Worm (Caenorhabditis elegans) whole organism, young adult: ENCODE measurements around the gene Y54G2A.10.

ENCODE experiments used
- B0035.1 ChIP-seq: sonication (generic microtip); optimal IDR thresholded peaks from 2 replicates; lab custom pipeline; 2016; ENCODE audit warnings: missing genetic modification characterization, mild to moderate bottlenecking, missing compliant biosample characterization, missing genotype, missing genetic modification reagents
- F22D6.2 ChIP-seq: sonication (generic microtip); optimal IDR thresholded peaks from 2 replicates; lab custom pipeline; 2016; ENCODE audit warnings: mild to moderate bottlenecking, missing genetic modification characterization, missing compliant biosample characterization
- F37B4.10 ChIP-seq: fragments of 200-800 bp; sonication (Bioruptor generic); IDR thresholded peaks from 2 replicates; pipeline ENCODE4 v1.3.6; 2022; ENCODE audit warnings: missing genetic modification characterization, missing compliant biosample characterization
- F52B5.7 ChIP-seq: sonication (generic microtip); optimal IDR thresholded peaks from 2 replicates; lab custom pipeline; 2016; ENCODE audit warnings: mild to moderate bottlenecking, missing genetic modification characterization, missing compliant biosample characterization
- F55B11.4 ChIP-seq: sonication (generic microtip); optimal IDR thresholded peaks from 2 replicates; lab custom pipeline; 2016; ENCODE audit warnings: missing compliant biosample characterization, missing genetic modification characterization, borderline replicate concordance; ENCODE audit not compliant: insufficient read depth
- F57C9.4 ChIP-seq: sonication (generic microtip); optimal IDR thresholded peaks from 2 replicates; lab custom pipeline; 2017; ENCODE audit warnings: mild to moderate bottlenecking, missing genetic modification characterization, missing compliant biosample characterization
- K11D2.4 ChIP-seq: fragments of 200-800 bp; sonication (Bioruptor generic); IDR thresholded peaks from 2 replicates; pipeline ENCODE4 v1.3.6; 2022; ENCODE audit warnings: missing genetic modification reagents, missing genetic modification characterization, missing compliant biosample characterization
- Y56A3A.18 ChIP-seq: fragments of 200-800 bp; sonication (Bioruptor generic); IDR thresholded peaks from 2 replicates; pipeline ENCODE4 v1.3.6; 2022; ENCODE audit warnings: missing genetic modification reagents, missing genetic modification characterization, missing compliant biosample characterization
- Y95B8A.8 ChIP-seq: fragments of 200-800 bp; sonication (Bioruptor generic); IDR thresholded peaks from 2 replicates; pipeline ENCODE4 v1.3.6; 2022; ENCODE audit warnings: missing genetic modification reagents, missing genetic modification characterization, missing compliant biosample characterization
- ZK185.1 ChIP-seq: sonication (generic microtip); optimal IDR thresholded peaks from 2 replicates; lab custom pipeline; 2016; ENCODE audit warnings: mild to moderate bottlenecking, missing genetic modification characterization, missing compliant biosample characterization; ENCODE audit not compliant: poor library complexity, severe bottlenecking
- akir-1 ChIP-seq: fragments of 200-800 bp; sonication (Bioruptor generic); optimal IDR thresholded peaks from 2 replicates; lab custom pipeline; 2018; ENCODE audit warnings: mild to moderate bottlenecking, missing genetic modification characterization, moderate library complexity, missing compliant biosample characterization
- ama-1 ChIP-seq, 3 experiments: fragments of 150-350 bp in 1 of 3; sonication (generic microtip) in 2 of 3; optimal IDR thresholded peaks; 2 replicates each; lab custom pipeline; 2014 to 2018; ENCODE audit warnings: missing biosample characterization in 2 of 3, missing genetic modification characterization in 2 of 3, missing genetic modification reagents in 2 of 3
- aptf-3 ChIP-seq: fragments of 200-800 bp; sonication (Bioruptor generic); IDR thresholded peaks from 2 replicates; pipeline ENCODE4 v1.3.6; 2022; ENCODE audit warnings: missing genetic modification characterization, missing compliant biosample characterization
- attf-5 ChIP-seq: fragments of 200-800 bp; sonication (Bioruptor generic); optimal IDR thresholded peaks from 2 replicates; lab custom pipeline; 2018; ENCODE audit warnings: mild to moderate bottlenecking, missing genetic modification characterization, missing compliant biosample characterization
- ceh-40 ChIP-seq: fragments of 200-800 bp; sonication (Bioruptor generic); IDR thresholded peaks from 2 replicates; pipeline ENCODE4 v1.3.6; 2022; ENCODE audit warnings: missing genetic modification characterization, missing compliant biosample characterization
- dpff-1 ChIP-seq: sonication (generic microtip); optimal IDR thresholded peaks from 2 replicates; lab custom pipeline; 2017; ENCODE audit warnings: mild to moderate bottlenecking, missing genetic modification characterization, missing compliant biosample characterization
- dpl-1 ChIP-seq: fragments of 150-350 bp; optimal IDR thresholded peaks from 2 replicates; lab custom pipeline; 2014; ENCODE audit warnings: missing biosample characterization, missing genetic modification reagents, missing genetic modification characterization
- efl-1 ChIP-seq: fragments of 150-350 bp; optimal IDR thresholded peaks from 2 replicates; lab custom pipeline; 2014; ENCODE audit warnings: missing biosample characterization, missing genetic modification reagents, missing genetic modification characterization
- ekl-4 ChIP-seq: fragments of 200-800 bp; sonication (Bioruptor generic); IDR thresholded peaks from 2 replicates; pipeline ENCODE4 v1.3.6; 2022; ENCODE audit warnings: missing genetic modification reagents, missing genetic modification characterization, missing compliant biosample characterization
- ets-4 ChIP-seq: fragments of 200-800 bp; sonication (Bioruptor generic); optimal IDR thresholded peaks from 2 replicates; lab custom pipeline; 2018; ENCODE audit warnings: mild to moderate bottlenecking, missing genetic modification characterization, missing compliant biosample characterization
- gei-17 ChIP-seq: fragments of 200-800 bp; sonication (Bioruptor generic); optimal IDR thresholded peaks from 2 replicates; lab custom pipeline; 2018; ENCODE audit warnings: mild to moderate bottlenecking, missing genetic modification characterization, missing compliant biosample characterization
- hlh-12 ChIP-seq: sonication (generic microtip); optimal IDR thresholded peaks from 2 replicates; lab custom pipeline; 2016; ENCODE audit warnings: missing genetic modification characterization, missing compliant biosample characterization
- hlh-26 ChIP-seq: fragments of 200-800 bp; sonication (Bioruptor generic); conservative IDR thresholded peaks from 2 replicates; pipeline ENCODE4 v1.3.6; 2022; ENCODE audit warnings: missing genetic modification reagents, missing genetic modification characterization, missing compliant biosample characterization
- hmg-20 ChIP-seq: fragments of 200-800 bp; sonication (Bioruptor generic); IDR thresholded peaks from 2 replicates; pipeline ENCODE4 v1.3.6; 2022; ENCODE audit warnings: missing genetic modification reagents, missing genetic modification characterization, missing compliant biosample characterization
- lin-54 ChIP-seq: fragments of 200-800 bp; sonication (Bioruptor generic); optimal IDR thresholded peaks from 2 replicates; lab custom pipeline; 2018; ENCODE audit warnings: mild to moderate bottlenecking, missing genetic modification characterization, missing compliant biosample characterization
- madf-6 ChIP-seq: fragments of 200-800 bp; sonication (Bioruptor generic); IDR thresholded peaks from 2 replicates; pipeline ENCODE4 v1.3.6; 2022; ENCODE audit warnings: missing genetic modification reagents, missing genetic modification characterization, missing compliant biosample characterization
- mel-28 ChIP-seq: sonication (generic microtip); optimal IDR thresholded peaks from 2 replicates; lab custom pipeline; 2016; ENCODE audit warnings: borderline replicate concordance, mild to moderate bottlenecking, missing genetic modification characterization, missing compliant biosample characterization
- mes-4 ChIP-seq: sonication (generic microtip); optimal IDR thresholded peaks from 2 replicates; lab custom pipeline; 2016; ENCODE audit warnings: missing genotype, missing genetic modification characterization, missing compliant biosample characterization
- nfya-1 ChIP-seq: sonication (generic microtip); optimal IDR thresholded peaks from 2 replicates; lab custom pipeline; 2017; ENCODE audit warnings: antibody characterized with exemption, missing compliant biosample characterization, missing genetic modification characterization, borderline replicate concordance; ENCODE audit not compliant: insufficient read depth
- pbrm-1 ChIP-seq: fragments of 200-800 bp; sonication (Bioruptor generic); IDR thresholded peaks from 2 replicates; pipeline ENCODE4 v1.3.6; 2022; ENCODE audit warnings: missing genetic modification reagents, missing genetic modification characterization, missing compliant biosample characterization
- rec-8 ChIP-seq, 2 experiments: sonication (generic microtip); optimal IDR thresholded peaks; 2 replicates each; lab custom pipeline; 2016; ENCODE audit warnings: mild to moderate bottlenecking in 2 of 2, missing genetic modification characterization in 2 of 2, missing genetic modification reagents in 2 of 2, missing genotype in 2 of 2, missing biosample characterization in 1 of 2, missing compliant biosample characterization in 1 of 2, moderate library complexity in 1 of 2
- sea-2 ChIP-seq: fragments of 200-800 bp; sonication (Bioruptor generic); IDR thresholded peaks from 2 replicates; pipeline ENCODE4 v1.3.6; 2022; ENCODE audit warnings: missing genetic modification characterization, missing compliant biosample characterization
- snpc-3.4 ChIP-seq: sonication (generic microtip); optimal IDR thresholded peaks from 2 replicates; lab custom pipeline; 2017; ENCODE audit warnings: missing genetic modification characterization, mild to moderate bottlenecking, missing compliant biosample characterization, antibody characterized with exemption, moderate library complexity, missing genotype, missing genetic modification reagents
- snpc-4 ChIP-seq, 5 experiments: fragments of 150-350 bp in 1 of 5; sonication (generic microtip) in 4 of 5; optimal IDR thresholded peaks; 2 replicates each; lab custom pipeline; 2014 to 2018; ENCODE audit warnings: missing genetic modification characterization in 5 of 5, missing biosample characterization in 3 of 5, antibody characterized with exemption in 2 of 5, mild to moderate bottlenecking in 2 of 5, missing compliant biosample characterization in 2 of 5, missing genotype in 2 of 5, moderate library complexity in 2 of 5, missing genetic modification reagents in 1 of 5
- tbp1 ChIP-seq: fragments of 200-800 bp; sonication (Bioruptor generic); optimal IDR thresholded peaks from 2 replicates; lab custom pipeline; 2018; ENCODE audit warnings: mild to moderate bottlenecking, missing genetic modification characterization, missing compliant biosample characterization
- xnd-1 ChIP-seq: sonication (generic microtip); optimal IDR thresholded peaks from 2 replicates; lab custom pipeline; 2016; ENCODE audit warnings: missing genotype, missing genetic modification reagents, missing genetic modification characterization, missing compliant biosample characterization
- zfh-2 ChIP-seq: fragments of 200-800 bp; sonication (Bioruptor generic); conservative IDR thresholded peaks from 2 replicates; pipeline ENCODE4 v1.3.6; 2022; ENCODE audit warnings: missing genetic modification reagents, missing genetic modification characterization, missing compliant biosample characterization
- ztf-22 ChIP-seq: fragments of 200-800 bp; sonication (Bioruptor generic); optimal IDR thresholded peaks from 2 replicates; lab custom pipeline; 2018; ENCODE audit warnings: mild to moderate bottlenecking, missing genetic modification characterization, moderate library complexity, missing compliant biosample characterization

Gene Y54G2A.10

ce11 chrIV:2819633-2820032, 20.1 kb downstream of the Y54G2A.10 start, which contains the start of gene Y54G2A.13:
Gene Y54G2A.13, minus strand, starts transcription at chrIV:2819733.
- TF ChIP-seq ZK185.1 (no peak), sea-2 (GFP tag; lab: Robert Waterston, UW) (no peak), F37B4.10 (GFP tag; lab: Robert Waterston, UW) (no peak), mel-28 (tag; lab: Kevin White, UChicago) (no peak), Y56A3A.18 (GFP tag; lab: Robert Waterston, UW) (no peak), pbrm-1 (GFP tag; lab: Robert Waterston, UW) (no peak), hmg-20 (GFP tag; lab: Robert Waterston, UW) (no peak), F55B11.4 (tag; lab: Kevin White, UChicago) (no peak), ama-1 (optimal IDR thresholded peaks at IDR 0.05; lab: Kevin White, UChicago) (no peak), ama-1 (GFP tag; optimal IDR thresholded peaks at IDR 0.05; lab: Kevin White, UChicago) (no peak), akir-1 (GFP tag; lab: Kevin White, UChicago) (no peak), rec-8 (tag; optimal IDR thresholded peaks at IDR 0.05; lab: Kevin White, UChicago) (no peak), ekl-4 (GFP tag; lab: Robert Waterston, UW) (no peak), dpff-1 (tag; lab: Kevin White, UChicago) (no peak), gei-17 (GFP tag; lab: Kevin White, UChicago) (no peak), attf-5 (GFP tag; lab: Kevin White, UChicago) (no peak), F52B5.7 (no peak), zfh-2 (GFP tag; lab: Robert Waterston, UW) (no peak), madf-6 (GFP tag; lab: Robert Waterston, UW) (no peak)

ce11 chrIV:2820408-2820807, 20.9 kb downstream of the Y54G2A.10 start, which contains the start of gene Y54G2A.37:
Gene Y54G2A.37, plus strand, starts transcription at chrIV:2820708.
- TF ChIP-seq rec-8 (tag; optimal IDR thresholded peaks at IDR 0.05; lab: Kevin White, UChicago) (no peak), ztf-22 (no peak), nfya-1 (tag; lab: Kevin White, UChicago) (no peak), ceh-40 (GFP tag; lab: Robert Waterston, UW) (no peak), Y56A3A.18 (GFP tag; lab: Robert Waterston, UW) (no peak), mel-28 (tag; lab: Kevin White, UChicago) (no peak), xnd-1 (tag; lab: Kevin White, UChicago) (no peak), F57C9.4 (tag; lab: Kevin White, UChicago) (no peak), K11D2.4 (no peak), snpc-4 (GFP tag; optimal IDR thresholded peaks at IDR 0.05; lab: Kevin White, UChicago) (no peak), snpc-4 (tag; optimal IDR thresholded peaks at IDR 0.05; lab: Kevin White, UChicago) (no peak)
- TF ChIP-seq, all 124 proteins: peak for 0

ce11 chrIV:2823446-2823845, 24.0 kb downstream of the Y54G2A.10 start, which contains the start of gene clec-80:
Gene clec-80, plus strand, starts transcription at chrIV:2823746.
- TF ChIP-seq Y95B8A.8 (GFP tag; lab: Robert Waterston, UW) (no peak), ets-4 (GFP tag; lab: Kevin White, UChicago) (no peak), gei-17 (GFP tag; lab: Kevin White, UChicago) (no peak), lin-54 (GFP tag; lab: Kevin White, UChicago) (no peak), ama-1 (optimal IDR thresholded peaks at IDR 0.05; lab: Kevin White, UChicago) (no peak), ama-1 (GFP tag; optimal IDR thresholded peaks at IDR 0.05; lab: Kevin White, UChicago) (no peak), hlh-26 (GFP tag; lab: Robert Waterston, UW) (no peak), F22D6.2 (tag; lab: Kevin White, UChicago) (no peak), efl-1 (GFP tag; lab: Kevin White, UChicago) (no peak), tbp1 (GFP tag; lab: Kevin White, UChicago) (no peak), snpc-3.4 (tag; lab: Kevin White, UChicago) (no peak), aptf-3 (GFP tag; lab: Robert Waterston, UW) (no peak), hlh-12 (tag; lab: Kevin White, UChicago) (no peak), dpl-1 (GFP tag; lab: Kevin White, UChicago) (no peak), B0035.1 (no peak), F52B5.7 (no peak), mes-4 (tag; lab: Kevin White, UChicago) (no peak)
